Fruit fly (Drosophila melanogaster) whole organism, embryonic: ENCODE data around the gene CG33120.

ENCODE experiments used
- Aef1 ChIP-seq: fragments of 200-800 bp; sonication (Bioruptor generic); IDR thresholded peaks from 3 replicates; pipeline ENCODE4 v1.3.6; 2022; ENCODE audit warnings: missing biosample characterization, missing genetic modification characterization
- Bteb2 ChIP-seq: fragments of 200-800 bp; sonication (Bioruptor generic); optimal IDR thresholded peaks from 2 replicates; lab custom pipeline; 2016; ENCODE audit warnings: missing biosample characterization, missing genetic modification characterization
- CG10209 ChIP-seq: fragments of 200-800 bp; sonication (Bioruptor generic); optimal IDR thresholded peaks from 3 replicates; lab custom pipeline; 2017; ENCODE audit warnings: missing biosample characterization, mild to moderate bottlenecking, missing genetic modification characterization, missing genetic modification reagents
- CG10565 ChIP-seq: fragments of 200-800 bp; sonication (Bioruptor generic); optimal IDR thresholded peaks from 3 replicates; lab custom pipeline; 2016; ENCODE audit warnings: missing biosample characterization, mild to moderate bottlenecking, missing genetic modification characterization
- CG12104 ChIP-seq: fragments of 200-800 bp; sonication (Bioruptor generic); optimal IDR thresholded peaks from 3 replicates; lab custom pipeline; 2016; ENCODE audit warnings: missing biosample characterization, missing genetic modification characterization
- CG13424 ChIP-seq: fragments of 200-800 bp; sonication (Bioruptor generic); optimal IDR thresholded peaks from 2 replicates; lab custom pipeline; 2019; ENCODE audit warnings: missing biosample characterization, mild to moderate bottlenecking, missing genetic modification characterization, moderate library complexity
- CG15011 ChIP-seq: fragments of 200-800 bp; sonication (Bioruptor generic); optimal IDR thresholded peaks from 3 replicates; lab custom pipeline; 2018; ENCODE audit warnings: missing biosample characterization, mild to moderate bottlenecking, missing genetic modification characterization
- CG17829 ChIP-seq: fragments of 200-800 bp; optimal IDR thresholded peaks from 2 replicates; lab custom pipeline; 2019; ENCODE audit warnings: missing biosample characterization, mild to moderate bottlenecking, missing genetic modification characterization, moderate library complexity
- CG4282 ChIP-seq: fragments of 200-800 bp; sonication (Bioruptor generic); optimal IDR thresholded peaks from 2 replicates; lab custom pipeline; 2016; ENCODE audit warnings: missing biosample characterization, missing genetic modification characterization
- CG6791 ChIP-seq: fragments of 200-800 bp; sonication (Bioruptor generic); IDR thresholded peaks from 3 replicates; pipeline ENCODE4 v1.3.6; 2022; ENCODE audit warnings: missing biosample characterization, missing genetic modification characterization; ENCODE audit not compliant: partially characterized antibody
- CG8478 ChIP-seq: fragments of >200 bp; optimal IDR thresholded peaks from 2 replicates; lab custom pipeline; 2018
- CG8924 ChIP-seq: fragments of 200-800 bp; optimal IDR thresholded peaks from 3 replicates; lab custom pipeline; 2019; ENCODE audit warnings: missing biosample characterization, mild to moderate bottlenecking, missing genetic modification characterization, moderate library complexity
- Chrac-16 ChIP-seq: fragments of 200-800 bp; sonication (Bioruptor generic); optimal IDR thresholded peaks from 3 replicates; lab custom pipeline; 2016; ENCODE audit warnings: missing biosample characterization, missing genetic modification characterization
- Hey ChIP-seq: fragments of 200-800 bp; sonication (Bioruptor generic); optimal IDR thresholded peaks from 3 replicates; lab custom pipeline; 2018; ENCODE audit warnings: missing biosample characterization, mild to moderate bottlenecking, missing genetic modification characterization
- HmgD ChIP-seq: fragments of 200-800 bp; sonication (Bioruptor generic); optimal IDR thresholded peaks from 3 replicates; lab custom pipeline; 2016; ENCODE audit warnings: missing biosample characterization, missing genetic modification characterization
- Kr ChIP-seq: fragments of 200-800 bp; sonication (Bioruptor generic); optimal IDR thresholded peaks from 2 replicates; lab custom pipeline; 2017; ENCODE audit warnings: missing biosample characterization, mild to moderate bottlenecking, missing genetic modification characterization
- Nf-YA ChIP-seq: fragments of 200-800 bp; sonication (Bioruptor generic); IDR thresholded peaks from 2 replicates; pipeline ENCODE4 v1.3.6; 2022; ENCODE audit warnings: missing biosample characterization, missing genetic modification characterization
- Oaz ChIP-seq: fragments of 200-800 bp; sonication (Bioruptor generic); IDR thresholded peaks from 2 replicates; pipeline ENCODE4 v1.3.6; 2022; ENCODE audit warnings: missing biosample characterization, missing genetic modification characterization
- Oli ChIP-seq: fragments of 200-800 bp; sonication (Bioruptor generic); optimal IDR thresholded peaks from 2 replicates; lab custom pipeline; 2018; ENCODE audit warnings: missing biosample characterization, mild to moderate bottlenecking, missing genetic modification characterization, moderate library complexity
- PHDP ChIP-seq: fragments of 200-800 bp; sonication (Bioruptor generic); optimal IDR thresholded peaks from 3 replicates; lab custom pipeline; 2018; ENCODE audit warnings: missing biosample characterization, mild to moderate bottlenecking, missing genetic modification characterization, moderate library complexity
- Pdp1 ChIP-seq, 2 experiments: fragments of 200-800 bp; sonication (Bioruptor generic); optimal IDR thresholded peaks; 3 replicates each; lab custom pipeline; 2016; ENCODE audit warnings: missing biosample characterization in 2 of 2, missing genetic modification characterization in 2 of 2, mild to moderate bottlenecking in 1 of 2, moderate library complexity in 1 of 2
- Rfx ChIP-seq: fragments of 200-800 bp; sonication (Bioruptor generic); IDR thresholded peaks from 2 replicates; pipeline ENCODE4 v1.3.6; 2022; ENCODE audit warnings: missing biosample characterization, missing genetic modification characterization
- al ChIP-seq: fragments of 200-800 bp; sonication (Bioruptor generic); IDR thresholded peaks from 2 replicates; pipeline ENCODE4 v1.3.6; 2022; ENCODE audit warnings: missing biosample characterization, missing genetic modification characterization
- amos ChIP-seq: fragments of 200-800 bp; sonication (Bioruptor generic); IDR thresholded peaks from 2 replicates; pipeline ENCODE4 v1.3.6; 2022; ENCODE audit warnings: missing biosample characterization, missing genetic modification characterization; ENCODE audit not compliant: partially characterized antibody
- ara ChIP-seq: fragments of 200-800 bp; sonication (Bioruptor generic); IDR thresholded peaks from 2 replicates; pipeline ENCODE4 v1.3.6; 2022; ENCODE audit warnings: missing biosample characterization, missing genetic modification characterization
- bsh ChIP-seq, 2 experiments: fragments of 200-800 bp; sonication (Bioruptor generic); optimal IDR thresholded peaks; 2 replicates each; lab custom pipeline; 2017 to 2018; ENCODE audit warnings: mild to moderate bottlenecking in 2 of 2, missing biosample characterization in 2 of 2, missing genetic modification characterization in 2 of 2, moderate library complexity in 1 of 2
- corto ChIP-seq: fragments of 200-800 bp; sonication (Bioruptor generic); optimal IDR thresholded peaks from 2 replicates; lab custom pipeline; 2016; ENCODE audit warnings: missing biosample characterization, mild to moderate bottlenecking, missing genetic modification characterization, moderate library complexity
- cwo ChIP-seq: fragments of 200-800 bp; sonication (Bioruptor generic); optimal IDR thresholded peaks from 3 replicates; lab custom pipeline; 2017; ENCODE audit warnings: missing biosample characterization, missing genetic modification characterization, mild to moderate bottlenecking, moderate library complexity, missing genetic modification reagents
- dmrt11E ChIP-seq: fragments of 200-800 bp; sonication (Bioruptor generic); optimal IDR thresholded peaks from 3 replicates; lab custom pipeline; 2018; ENCODE audit warnings: missing biosample characterization, mild to moderate bottlenecking, missing genetic modification characterization, moderate library complexity
- dmrt99B ChIP-seq: fragments of 200-800 bp; sonication (Bioruptor generic); optimal IDR thresholded peaks from 2 replicates; lab custom pipeline; 2018; ENCODE audit warnings: missing biosample characterization, mild to moderate bottlenecking, missing genetic modification characterization, moderate library complexity
- ems ChIP-seq: fragments of 200-800 bp; sonication (Bioruptor generic); optimal IDR thresholded peaks from 3 replicates; lab custom pipeline; 2016; ENCODE audit warnings: missing biosample characterization, missing genetic modification characterization
- fd96Cb ChIP-seq: fragments of 200-800 bp; sonication (Bioruptor generic); optimal IDR thresholded peaks from 2 replicates; lab custom pipeline; 2018; ENCODE audit warnings: missing biosample characterization, mild to moderate bottlenecking, missing genetic modification characterization, moderate library complexity
- fru ChIP-seq: fragments of >200 bp; optimal IDR thresholded peaks from 2 replicates; lab custom pipeline; 2017
- gfzf ChIP-seq: fragments of 200-800 bp; sonication (Bioruptor generic); optimal IDR thresholded peaks from 2 replicates; lab custom pipeline; 2016; ENCODE audit warnings: missing biosample characterization, mild to moderate bottlenecking, missing genetic modification characterization, moderate library complexity
- gsb-n ChIP-seq: fragments of 200-800 bp; sonication (Bioruptor generic); optimal IDR thresholded peaks from 3 replicates; lab custom pipeline; 2018; ENCODE audit warnings: missing biosample characterization, mild to moderate bottlenecking, missing genetic modification characterization
- hb ChIP-seq: fragments of 200-800 bp; sonication (Bioruptor generic); IDR thresholded peaks from 3 replicates; pipeline ENCODE4 v1.3.6; 2022; ENCODE audit warnings: missing biosample characterization, missing genetic modification characterization; ENCODE audit not compliant: partially characterized antibody
- her ChIP-seq: fragments of 200-800 bp; sonication (Bioruptor generic); optimal IDR thresholded peaks from 2 replicates; lab custom pipeline; 2016; ENCODE audit warnings: missing biosample characterization, missing genetic modification characterization
- lilli ChIP-seq: fragments of 200-800 bp; sonication (Bioruptor generic); optimal IDR thresholded peaks from 3 replicates; lab custom pipeline; 2016; ENCODE audit warnings: missing biosample characterization, missing genetic modification characterization
- oc ChIP-seq: fragments of 200-800 bp; sonication (Bioruptor generic); optimal IDR thresholded peaks from 2 replicates; lab custom pipeline; 2018; ENCODE audit warnings: missing biosample characterization, mild to moderate bottlenecking, missing genetic modification characterization, moderate library complexity
- odd ChIP-seq: fragments of 200-800 bp; sonication (Bioruptor generic); optimal IDR thresholded peaks from 2 replicates; lab custom pipeline; 2017; ENCODE audit warnings: missing biosample characterization, mild to moderate bottlenecking, missing genetic modification characterization
- otp ChIP-seq: fragments of 200-800 bp; sonication (Bioruptor generic); IDR thresholded peaks from 3 replicates; pipeline ENCODE4, ENCODE4 v1.3.6; 2022; ENCODE audit warnings: missing biosample characterization, missing genetic modification characterization
- phol ChIP-seq: fragments of 200-800 bp; sonication (Bioruptor generic); optimal IDR thresholded peaks from 3 replicates; lab custom pipeline; 2018; ENCODE audit warnings: missing biosample characterization, mild to moderate bottlenecking, missing genetic modification characterization, moderate library complexity
- pnt ChIP-seq: fragments of 200-800 bp; sonication (Bioruptor generic); optimal IDR thresholded peaks from 3 replicates; lab custom pipeline; 2016; ENCODE audit warnings: missing biosample characterization, missing genetic modification characterization
- pros ChIP-seq: fragments of 200-800 bp; sonication (Bioruptor generic); optimal IDR thresholded peaks from 3 replicates; lab custom pipeline; 2019; ENCODE audit warnings: missing biosample characterization, mild to moderate bottlenecking, missing genetic modification characterization, moderate library complexity
- schlank ChIP-seq: fragments of 200-800 bp; sonication (Bioruptor generic); optimal IDR thresholded peaks from 2 replicates; lab custom pipeline; 2018; ENCODE audit warnings: missing biosample characterization, mild to moderate bottlenecking, missing genetic modification characterization
- tll ChIP-seq, 2 experiments: fragments of 200-800 bp in 1 of 2; fragments of >200 bp in 1 of 2; sonication (Bioruptor generic) in 1 of 2; optimal IDR thresholded peaks; 2 replicates each; lab custom pipeline; 2017 to 2019; ENCODE audit warnings: missing biosample characterization in 2 of 2, missing genetic modification characterization in 2 of 2, mild to moderate bottlenecking in 1 of 2, moderate library complexity in 1 of 2
- unc-4 ChIP-seq: fragments of 200-800 bp; sonication (Bioruptor generic); IDR thresholded peaks from 2 replicates; pipeline ENCODE4 v1.3.6; 2022; ENCODE audit warnings: missing biosample characterization, missing genetic modification characterization; ENCODE audit not compliant: partially characterized antibody
- unpg ChIP-seq: fragments of 200-800 bp; sonication (Bioruptor generic); optimal IDR thresholded peaks from 3 replicates; lab custom pipeline; 2018; ENCODE audit warnings: missing biosample characterization, mild to moderate bottlenecking, missing genetic modification characterization, moderate library complexity
- vfl ChIP-seq: fragments of 200-800 bp; sonication (Bioruptor generic); optimal IDR thresholded peaks from 2 replicates; lab custom pipeline; 2016; ENCODE audit warnings: missing biosample characterization, missing genetic modification characterization
- zfh2 ChIP-seq: fragments of 200-800 bp; sonication (Bioruptor generic); optimal IDR thresholded peaks from 2 replicates; lab custom pipeline; 2016; ENCODE audit warnings: missing biosample characterization, missing genetic modification characterization

The CG33120 gene

DNA sequence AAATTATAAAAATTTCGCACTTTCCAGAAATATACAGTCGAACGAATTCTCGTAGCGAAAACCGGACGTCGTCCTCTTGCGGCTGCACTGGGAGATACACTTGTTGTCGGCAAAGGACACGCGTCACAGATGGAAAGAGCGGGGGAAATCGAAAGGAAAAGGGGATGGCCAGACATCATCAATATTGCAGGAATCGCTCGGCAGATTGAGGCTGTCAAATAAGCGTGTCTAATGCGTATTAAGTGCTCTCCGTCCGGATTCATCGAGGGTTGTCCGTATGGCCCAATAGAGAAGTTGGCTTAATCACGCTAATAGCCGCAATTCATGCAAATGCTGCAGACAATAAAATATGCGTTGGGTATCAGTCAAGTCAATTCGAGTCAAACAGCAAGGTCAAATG is 34.9 kb downstream of the CG33120 start:
- TF ChIP-seq Bteb2 (GFP tag; lab: Kevin White, UChicago), result no peak
- TF ChIP-seq vfl (GFP tag; lab: Kevin White, UChicago), result no peak
- no peak for TF ChIP-seq HmgD (GFP tag; lab: Kevin White, UChicago)
- no peak for TF ChIP-seq her
- TF ChIP-seq gfzf (GFP tag; lab: Kevin White, UChicago), result no peak
- TF ChIP-seq schlank (tag; lab: Kevin White, UChicago), result no peak
- no peak for TF ChIP-seq CG10565 (GFP tag; lab: Kevin White, UChicago)
- TF ChIP-seq Hey (tag; lab: Kevin White, UChicago), result peak; percentile 62
- no peak for TF ChIP-seq Oli (tag; lab: Kevin White, UChicago)
- no peak for TF ChIP-seq CG6791 (GFP tag; lab: Robert Waterston, UW)
- TF ChIP-seq PHDP, result no peak
- peak; percentile 17 for TF ChIP-seq oc (tag; lab: Kevin White, UChicago)
- TF ChIP-seq amos, result no peak
- no peak for TF ChIP-seq unpg (GFP tag; lab: Kevin White, UChicago)
- TF ChIP-seq Kr, result no peak
- TF ChIP-seq CG10209 (GFP tag; lab: Kevin White, UChicago), result no peak
- no peak for TF ChIP-seq Nf-YA (GFP tag; lab: Robert Waterston, UW)
- no peak for TF ChIP-seq CG12104 (GFP tag; lab: Kevin White, UChicago)
- TF ChIP-seq odd, result no peak
- TF ChIP-seq hb (GFP tag; lab: Robert Waterston, UW), result no peak
- TF ChIP-seq CG4282 (GFP tag; lab: Kevin White, UChicago), result no peak
- TF ChIP-seq gsb-n, result peak; percentile 67
- TF ChIP-seq pros, result peak; percentile 10

DNA sequence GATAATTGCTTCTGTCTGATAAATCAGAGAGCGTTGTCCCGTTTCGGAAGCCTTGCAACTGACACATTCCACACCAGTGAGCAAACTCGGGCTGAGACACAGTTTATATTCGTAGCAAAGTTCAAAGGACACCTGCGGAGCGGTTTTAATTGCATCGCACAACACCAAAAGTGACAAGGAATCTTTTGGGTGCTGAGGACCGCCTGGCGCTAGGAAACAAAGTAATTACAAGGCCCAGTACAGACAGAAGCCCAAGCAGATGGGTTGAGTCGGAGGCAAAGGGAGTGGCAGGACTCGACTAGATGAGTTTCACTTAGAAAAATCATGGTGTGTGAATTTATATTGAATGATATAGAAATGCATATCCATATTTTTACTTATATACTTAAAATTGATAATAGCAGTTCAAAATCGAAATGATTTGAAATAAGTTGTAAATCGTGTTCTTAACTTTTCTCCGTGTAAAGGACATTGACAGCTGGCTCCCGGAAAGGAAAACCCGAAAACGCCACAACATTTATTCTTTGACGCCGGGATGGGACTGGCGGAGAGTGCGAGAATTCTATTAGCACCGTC is 35.5 kb downstream of the CG33120 start:
- peak; percentile 48; the same call in 1 of the 2 replicates for TF ChIP-seq ara (GFP tag; lab: Robert Waterston, UW)
- TF ChIP-seq Aef1 (GFP tag; lab: Robert Waterston, UW), result no peak
- no peak for TF ChIP-seq Oaz (GFP tag; lab: Robert Waterston, UW)
- peak; percentile 46 for TF ChIP-seq dmrt99B (tag; lab: Kevin White, UChicago)
- TF ChIP-seq fru (lab: Kevin White, UChicago), result no peak
- no peak for TF ChIP-seq pnt
- TF ChIP-seq unc-4 (GFP tag; lab: Robert Waterston, UW), result no peak
- TF ChIP-seq phol (tag; lab: Kevin White, UChicago), result peak; percentile 40
- peak; percentile 38 for TF ChIP-seq CG8924 (tag; lab: Kevin White, UChicago)
- TF ChIP-seq zfh2, result no peak
- TF ChIP-seq ems (GFP tag; lab: Kevin White, UChicago), result no peak
- TF ChIP-seq CG15011 (GFP tag; lab: Kevin White, UChicago), result no peak
- TF ChIP-seq tll (GFP tag; optimal IDR thresholded peaks at IDR 0.05; lab: Kevin White, UChicago), result no peak
- TF ChIP-seq bsh (GFP tag; optimal IDR thresholded peaks at IDR 0.05; lab: Kevin White, UChicago), result peak in 1 of 2 experiments; percentile 50
- TF ChIP-seq corto (GFP tag; lab: Kevin White, UChicago), result no peak
- peak; percentile 6 for TF ChIP-seq lilli (GFP tag; lab: Kevin White, UChicago)
- TF ChIP-seq CG17829 (tag; lab: Kevin White, UChicago), result peak; percentile 46
- peak; percentile 58 for TF ChIP-seq dmrt11E (tag; lab: Kevin White, UChicago)
- TF ChIP-seq al, result no peak
- no peak for TF ChIP-seq CG8478 (lab: Kevin White, UChicago)
- 0 out of 2 replicates have a peak, but pooled peaks have one; percentile 23 for TF ChIP-seq Rfx
- TF ChIP-seq otp (GFP tag; lab: Robert Waterston, UW), result no peak
- no peak for TF ChIP-seq her
- TF ChIP-seq cwo (GFP tag; lab: Kevin White, UChicago), result no peak
- peak; percentile 29 for TF ChIP-seq fd96Cb (tag; lab: Kevin White, UChicago)
- TF ChIP-seq Pdp1 (GFP tag; optimal IDR thresholded peaks at IDR 0.05; lab: Kevin White, UChicago), result no peak
- peak; percentile 10 for TF ChIP-seq Chrac-16
- TF ChIP-seq CG13424 (tag; lab: Kevin White, UChicago), result peak; percentile 13
